Worm (Caenorhabditis elegans) whole organism, young adult: ENCODE results near the gene F09B9.4.

Experiments
- B0336.3 ChIP-seq: fragments of 200-800 bp; sonication (Bioruptor generic); IDR thresholded peaks from 2 replicates; pipeline ENCODE4 v1.3.6; 2022; ENCODE audit warnings: missing genetic modification characterization, missing compliant biosample characterization
- C06A6.2 ChIP-seq: fragments of 200-800 bp; sonication (Bioruptor generic); conservative IDR thresholded peaks from 2 replicates; pipeline ENCODE4 v1.3.6; 2022; ENCODE audit warnings: missing genetic modification characterization, missing compliant biosample characterization
- C17E4.6 ChIP-seq: fragments of 200-800 bp; sonication (Bioruptor generic); IDR thresholded peaks from 2 replicates; pipeline ENCODE4 v1.3.6; 2022; ENCODE audit warnings: missing genetic modification reagents, missing genetic modification characterization, missing compliant biosample characterization
- F10E7.11 ChIP-seq: sonication (generic microtip); optimal IDR thresholded peaks from 2 replicates; lab custom pipeline; 2017; ENCODE audit warnings: mild to moderate bottlenecking, missing genetic modification characterization, moderate library complexity, missing compliant biosample characterization
- F22D6.2 ChIP-seq: sonication (generic microtip); optimal IDR thresholded peaks from 2 replicates; lab custom pipeline; 2016; ENCODE audit warnings: mild to moderate bottlenecking, missing genetic modification characterization, missing compliant biosample characterization
- F23B12.7 ChIP-seq: sonication (generic microtip); optimal IDR thresholded peaks from 2 replicates; lab custom pipeline; 2017; ENCODE audit warnings: missing genetic modification characterization, mild to moderate bottlenecking, missing compliant biosample characterization, antibody characterized with exemption, moderate library complexity; ENCODE audit not compliant: insufficient read depth
- F37B4.10 ChIP-seq: fragments of 200-800 bp; sonication (Bioruptor generic); IDR thresholded peaks from 2 replicates; pipeline ENCODE4 v1.3.6; 2022; ENCODE audit warnings: missing genetic modification characterization, missing compliant biosample characterization
- K12H6.12 ChIP-seq: fragments of 200-800 bp; sonication (Bioruptor generic); optimal IDR thresholded peaks from 2 replicates; lab custom pipeline; 2018; ENCODE audit warnings: mild to moderate bottlenecking, missing genetic modification characterization, missing compliant biosample characterization
- Y53F4B.3 ChIP-seq: fragments of 200-800 bp; sonication (Bioruptor generic); IDR thresholded peaks from 2 replicates; pipeline ENCODE4 v1.3.6; 2022; ENCODE audit warnings: missing genetic modification reagents, missing genetic modification characterization, missing compliant biosample characterization
- akir-1 ChIP-seq: fragments of 200-800 bp; sonication (Bioruptor generic); optimal IDR thresholded peaks from 2 replicates; lab custom pipeline; 2018; ENCODE audit warnings: mild to moderate bottlenecking, missing genetic modification characterization, moderate library complexity, missing compliant biosample characterization
- ama-1 ChIP-seq, 3 experiments: fragments of 150-350 bp in 1 of 3; sonication (generic microtip) in 2 of 3; optimal IDR thresholded peaks; 2 replicates each; lab custom pipeline; 2014 to 2018; ENCODE audit warnings: missing biosample characterization in 2 of 3, missing genetic modification characterization in 2 of 3, missing genetic modification reagents in 2 of 3
- aptf-3 ChIP-seq: fragments of 200-800 bp; sonication (Bioruptor generic); IDR thresholded peaks from 2 replicates; pipeline ENCODE4 v1.3.6; 2022; ENCODE audit warnings: missing genetic modification characterization, missing compliant biosample characterization
- attf-3 ChIP-seq: fragments of 200-800 bp; sonication (Bioruptor generic); conservative IDR thresholded peaks from 2 replicates; pipeline ENCODE4 v1.3.6; 2022; ENCODE audit warnings: missing genetic modification reagents, missing genetic modification characterization, missing compliant biosample characterization
- attf-5 ChIP-seq: fragments of 200-800 bp; sonication (Bioruptor generic); optimal IDR thresholded peaks from 2 replicates; lab custom pipeline; 2018; ENCODE audit warnings: mild to moderate bottlenecking, missing genetic modification characterization, missing compliant biosample characterization
- bed-1 ChIP-seq: fragments of 200-800 bp; sonication (Bioruptor generic); IDR thresholded peaks from 2 replicates; pipeline ENCODE4 v1.3.6; 2022; ENCODE audit warnings: missing genetic modification reagents, missing genetic modification characterization, missing compliant biosample characterization
- ccch-3 ChIP-seq: fragments of 200-800 bp; sonication (Bioruptor generic); optimal IDR thresholded peaks from 2 replicates; lab custom pipeline; 2018; ENCODE audit warnings: mild to moderate bottlenecking, missing genetic modification characterization, missing compliant biosample characterization
- cebp-1 ChIP-seq, 2 experiments: fragments of 200-800 bp in 1 of 2; sonication (Bioruptor generic) in 1 of 2; sonication (generic microtip) in 1 of 2; IDR thresholded peaks in 1 of 2; optimal IDR thresholded peaks in 1 of 2; 2 replicates each; pipeline versions ENCODE4 v1.3.6 to Lab custom; 2017 to 2022; ENCODE audit warnings: missing compliant biosample characterization in 2 of 2, missing genetic modification characterization in 2 of 2, mild to moderate bottlenecking in 1 of 2, missing genetic modification reagents in 1 of 2, moderate library complexity in 1 of 2
- ceh-100 ChIP-seq: fragments of 200-800 bp; sonication (Bioruptor generic); IDR thresholded peaks from 2 replicates; pipeline ENCODE4 v1.3.6; 2022; ENCODE audit warnings: missing genetic modification reagents, missing genetic modification characterization, missing compliant biosample characterization
- ceh-27 ChIP-seq: fragments of 200-800 bp; sonication (Bioruptor generic); optimal IDR thresholded peaks from 2 replicates; lab custom pipeline; 2018; ENCODE audit warnings: mild to moderate bottlenecking, missing genetic modification characterization, moderate library complexity, missing compliant biosample characterization
- ceh-40 ChIP-seq: fragments of 200-800 bp; sonication (Bioruptor generic); IDR thresholded peaks from 2 replicates; pipeline ENCODE4 v1.3.6; 2022; ENCODE audit warnings: missing genetic modification characterization, missing compliant biosample characterization
- ceh-58 ChIP-seq: fragments of 200-800 bp; sonication (Bioruptor generic); IDR thresholded peaks from 2 replicates; pipeline ENCODE4 v1.3.6; 2022; ENCODE audit warnings: missing genetic modification characterization, missing compliant biosample characterization
- ceh-79 ChIP-seq: sonication (generic microtip); optimal IDR thresholded peaks from 2 replicates; lab custom pipeline; 2017; ENCODE audit warnings: mild to moderate bottlenecking, missing genetic modification characterization, missing compliant biosample characterization
- die-1 ChIP-seq: sonication (generic microtip); optimal IDR thresholded peaks from 2 replicates; lab custom pipeline; 2016; ENCODE audit warnings: missing genotype, mild to moderate bottlenecking, missing genetic modification characterization, missing compliant biosample characterization
- dpff-1 ChIP-seq: sonication (generic microtip); optimal IDR thresholded peaks from 2 replicates; lab custom pipeline; 2017; ENCODE audit warnings: mild to moderate bottlenecking, missing genetic modification characterization, missing compliant biosample characterization
- fkh-3 ChIP-seq: sonication (generic microtip); optimal IDR thresholded peaks from 2 replicates; lab custom pipeline; 2016; ENCODE audit warnings: mild to moderate bottlenecking, missing genetic modification characterization, missing compliant biosample characterization
- hmg-1.2 ChIP-seq: fragments of 200-800 bp; sonication (Bioruptor generic); IDR thresholded peaks from 2 replicates; pipeline ENCODE4 v1.3.6; 2022; ENCODE audit warnings: missing genetic modification reagents, missing genetic modification characterization, missing compliant biosample characterization
- hmg-20 ChIP-seq: fragments of 200-800 bp; sonication (Bioruptor generic); IDR thresholded peaks from 2 replicates; pipeline ENCODE4 v1.3.6; 2022; ENCODE audit warnings: missing genetic modification reagents, missing genetic modification characterization, missing compliant biosample characterization
- lag-1 ChIP-seq: fragments of 200-800 bp; sonication (Bioruptor generic); IDR thresholded peaks from 2 replicates; pipeline ENCODE4 v1.3.6; 2022; ENCODE audit warnings: missing genetic modification reagents, missing genetic modification characterization, missing compliant biosample characterization
- let-607 ChIP-seq, 2 experiments: fragments of 200-800 bp in 1 of 2; sonication (Bioruptor generic) in 1 of 2; sonication (generic microtip) in 1 of 2; optimal IDR thresholded peaks; 2 replicates each; lab custom pipeline; 2016 to 2018; ENCODE audit warnings: mild to moderate bottlenecking in 2 of 2, missing compliant biosample characterization in 2 of 2, missing genetic modification characterization in 2 of 2, moderate library complexity in 2 of 2, missing genotype in 1 of 2
- lin-26 ChIP-seq: fragments of 200-800 bp; sonication (Bioruptor generic); IDR thresholded peaks from 2 replicates; pipeline ENCODE4 v1.3.6; 2022; ENCODE audit warnings: missing genetic modification reagents, missing genetic modification characterization, missing compliant biosample characterization
- lin-35 ChIP-seq, 3 experiments: fragments of 150-350 bp in 2 of 3; sonication (generic microtip) in 1 of 3; optimal IDR thresholded peaks; 2 replicates each; lab custom pipeline; 2014 to 2018; ENCODE audit warnings: missing biosample characterization in 3 of 3, missing genetic modification characterization in 3 of 3, missing genetic modification reagents in 3 of 3
- lin-40 ChIP-seq: sonication (generic microtip); optimal IDR thresholded peaks from 2 replicates; lab custom pipeline; 2016; ENCODE audit warnings: missing genetic modification characterization, mild to moderate bottlenecking, missing compliant biosample characterization, missing genotype, missing genetic modification reagents
- lin-54 ChIP-seq: fragments of 200-800 bp; sonication (Bioruptor generic); optimal IDR thresholded peaks from 2 replicates; lab custom pipeline; 2018; ENCODE audit warnings: mild to moderate bottlenecking, missing genetic modification characterization, missing compliant biosample characterization
- lsl-1 ChIP-seq: fragments of 200-800 bp; sonication (Bioruptor generic); optimal IDR thresholded peaks from 2 replicates; lab custom pipeline; 2018; ENCODE audit warnings: mild to moderate bottlenecking, missing genetic modification characterization, moderate library complexity, missing compliant biosample characterization
- madf-3 ChIP-seq: fragments of 200-800 bp; sonication (Bioruptor generic); IDR thresholded peaks from 2 replicates; pipeline ENCODE4 v1.3.6; 2022; ENCODE audit warnings: missing genetic modification reagents, missing genetic modification characterization, missing compliant biosample characterization
- nfyb-1 ChIP-seq: fragments of 200-800 bp; sonication (Bioruptor generic); IDR thresholded peaks from 2 replicates; pipeline ENCODE4 v1.3.6; 2022; ENCODE audit warnings: missing genetic modification reagents, missing genetic modification characterization, missing compliant biosample characterization
- nhr-80 ChIP-seq: sonication (generic microtip); optimal IDR thresholded peaks from 2 replicates; lab custom pipeline; 2016; ENCODE audit warnings: missing genetic modification characterization, missing compliant biosample characterization
- sea-2 ChIP-seq: fragments of 200-800 bp; sonication (Bioruptor generic); IDR thresholded peaks from 2 replicates; pipeline ENCODE4 v1.3.6; 2022; ENCODE audit warnings: missing genetic modification characterization, missing compliant biosample characterization
- sptf-2 ChIP-seq: fragments of 200-800 bp; sonication (Bioruptor generic); optimal IDR thresholded peaks from 2 replicates; lab custom pipeline; 2018; ENCODE audit warnings: mild to moderate bottlenecking, missing genetic modification characterization, missing compliant biosample characterization
- tbp1 ChIP-seq: fragments of 200-800 bp; sonication (Bioruptor generic); optimal IDR thresholded peaks from 2 replicates; lab custom pipeline; 2018; ENCODE audit warnings: mild to moderate bottlenecking, missing genetic modification characterization, missing compliant biosample characterization
- unc-62 ChIP-seq: fragments of 150-350 bp; optimal IDR thresholded peaks from 2 replicates; lab custom pipeline; 2014; ENCODE audit warnings: missing biosample characterization, missing genetic modification reagents, missing genetic modification characterization
- xnd-1 ChIP-seq: sonication (generic microtip); optimal IDR thresholded peaks from 2 replicates; lab custom pipeline; 2016; ENCODE audit warnings: missing genotype, missing genetic modification reagents, missing genetic modification characterization, missing compliant biosample characterization
- ztf-3 ChIP-seq: fragments of 200-800 bp; sonication (Bioruptor generic); optimal IDR thresholded peaks from 2 replicates; lab custom pipeline; 2018; ENCODE audit warnings: mild to moderate bottlenecking, missing genetic modification characterization, missing compliant biosample characterization
- ztf-6 ChIP-seq: fragments of 200-800 bp; sonication (Bioruptor generic); IDR thresholded peaks from 2 replicates; pipeline ENCODE4 v1.3.6; 2022; ENCODE audit warnings: missing genetic modification reagents, missing genetic modification characterization, missing compliant biosample characterization

Gene F09B9.4

DNA sequence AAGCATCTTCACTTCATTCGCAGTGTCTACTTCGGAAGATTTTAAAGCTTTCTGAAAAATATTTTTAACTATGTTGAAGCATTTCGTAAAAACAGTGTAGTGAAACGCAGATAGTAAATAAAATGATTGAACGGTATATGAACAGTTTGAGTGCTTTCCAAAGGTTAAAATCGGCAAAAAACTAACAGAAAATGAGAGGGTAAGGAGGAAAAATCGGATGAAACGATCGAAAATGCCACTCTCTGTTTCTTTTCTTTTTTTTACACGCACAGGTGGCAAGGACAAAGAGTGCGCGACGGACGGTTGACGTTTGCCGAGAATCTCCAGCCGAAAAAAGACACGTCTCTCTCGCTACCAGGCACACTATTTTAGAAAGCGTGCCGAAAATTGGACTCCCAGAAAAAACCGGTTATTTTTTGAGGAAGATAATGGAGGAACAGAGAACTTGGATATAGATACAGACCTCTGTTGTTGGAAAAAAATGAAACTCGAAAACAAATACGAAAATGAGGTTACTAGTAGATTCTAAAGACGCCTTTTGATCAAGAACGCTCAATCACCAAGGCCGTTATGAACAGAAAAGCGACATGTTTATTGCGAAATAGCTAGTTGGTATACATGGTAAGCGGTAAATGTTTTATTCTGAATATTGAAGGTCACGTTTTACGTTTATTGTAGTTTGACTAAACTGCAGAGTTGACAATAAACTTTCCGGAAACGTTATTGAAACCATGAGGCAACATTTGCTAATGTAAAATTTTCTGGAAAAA is 34.1 kb downstream of the F09B9.4 start, which contains the start of gene myrf-2:
Gene myrf-2, minus strand, starts transcription at position 51 of the 770 bp plus-strand sequence.
- no peak for TF ChIP-seq ztf-3 (GFP tag; lab: Kevin White, UChicago)
- TF ChIP-seq lag-1 (GFP tag; lab: Robert Waterston, UW), result no peak
- TF ChIP-seq cebp-1 (GFP tag; IDR thresholded peaks at IDR 0.05; lab: Robert Waterston, UW), result peak; percentile 43; the same call in 1 of the 2 replicates
- TF ChIP-seq cebp-1 (tag; optimal IDR thresholded peaks at IDR 0.05; lab: Kevin White, UChicago), result peak; percentile 88
- TF ChIP-seq ztf-6 (GFP tag; lab: Robert Waterston, UW), result no peak
- no peak for TF ChIP-seq sptf-2 (GFP tag; lab: Kevin White, UChicago)
- no peak for TF ChIP-seq sea-2
- no peak for TF ChIP-seq ceh-100 (GFP tag; lab: Robert Waterston, UW)

DNA sequence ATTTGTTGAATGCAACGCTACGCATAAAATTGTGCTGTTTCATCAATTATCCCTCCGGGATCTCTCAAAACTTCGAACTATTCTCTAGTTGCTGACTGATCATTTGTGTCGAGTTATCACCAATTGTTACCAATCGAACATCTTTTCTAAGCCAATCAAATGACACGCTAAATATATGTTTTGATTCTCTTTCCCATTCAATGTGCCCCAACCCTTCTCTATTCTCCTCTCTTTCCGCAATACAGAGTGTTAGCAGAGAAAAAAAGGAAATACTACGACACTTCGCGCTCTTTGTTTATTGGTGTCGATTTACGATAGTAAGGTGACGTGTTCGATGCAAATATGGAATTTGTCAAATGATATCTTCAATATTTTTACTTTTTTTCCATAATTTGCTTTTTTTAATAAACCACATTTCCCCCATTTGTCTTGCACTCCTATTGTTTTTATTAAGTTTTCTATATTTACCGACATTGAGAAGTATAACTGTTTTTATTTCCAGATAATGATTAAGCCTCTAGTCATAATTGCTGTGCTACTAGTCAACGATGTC is 36.9 kb downstream of the F09B9.4 start, which contains the start of gene nucb-1:
Gene nucb-1, plus strand, starts transcription at position 503 of the 553 bp plus-strand sequence.
- TF ChIP-seq ceh-40 (GFP tag; lab: Robert Waterston, UW), result no peak
- TF ChIP-seq ceh-27 (GFP tag; lab: Kevin White, UChicago), result no peak
- TF ChIP-seq nhr-80 (tag; lab: Kevin White, UChicago), result peak; percentile 67
- TF ChIP-seq hmg-1.2 (GFP tag; lab: Robert Waterston, UW), result peak; percentile 34; the same call in 1 of the 2 replicates
- no peak for TF ChIP-seq akir-1 (GFP tag; lab: Kevin White, UChicago)
- TF ChIP-seq lin-35 (GFP tag; optimal IDR thresholded peaks at IDR 0.05; lab: Kevin White, UChicago), result no peak
- TF ChIP-seq lsl-1 (GFP tag; lab: Kevin White, UChicago), result no peak
- TF ChIP-seq lin-26 (GFP tag; lab: Robert Waterston, UW), result no peak
- TF ChIP-seq attf-3 (GFP tag; lab: Robert Waterston, UW), result peak; percentile 94
- TF ChIP-seq lag-1 (GFP tag; lab: Robert Waterston, UW), result no peak
- TF ChIP-seq die-1 (tag; lab: Kevin White, UChicago), result no peak
- TF ChIP-seq bed-1 (GFP tag; lab: Robert Waterston, UW), result no peak
- no peak for TF ChIP-seq madf-3 (GFP tag; lab: Robert Waterston, UW)
- no peak for TF ChIP-seq Y53F4B.3 (GFP tag; lab: Robert Waterston, UW)
- TF ChIP-seq ceh-79 (tag; lab: Kevin White, UChicago), result no peak
- no peak for TF ChIP-seq F37B4.10
- TF ChIP-seq K12H6.12 (tag; lab: Kevin White, UChicago), result no peak
- no peak for TF ChIP-seq ccch-3
- no peak for TF ChIP-seq fkh-3 (tag; lab: Kevin White, UChicago)
- TF ChIP-seq F10E7.11 (tag; lab: Kevin White, UChicago), result no peak
- TF ChIP-seq ztf-3 (GFP tag; lab: Kevin White, UChicago), result no peak
- TF ChIP-seq attf-5, result peak; percentile 31
- no peak for TF ChIP-seq C06A6.2 (GFP tag; lab: Robert Waterston, UW)
- TF ChIP-seq let-607 (tag; optimal IDR thresholded peaks at IDR 0.05; lab: Kevin White, UChicago), result peak; percentile 87 to 96
- no peak for TF ChIP-seq ama-1 (optimal IDR thresholded peaks at IDR 0.05; lab: Kevin White, UChicago)
- TF ChIP-seq ama-1 (GFP tag; optimal IDR thresholded peaks at IDR 0.05; lab: Kevin White, UChicago), result no peak
- TF ChIP-seq dpff-1 (tag; lab: Kevin White, UChicago), result no peak
- TF ChIP-seq nfyb-1 (GFP tag; lab: Robert Waterston, UW), result no peak
- no peak for TF ChIP-seq hmg-20 (GFP tag; lab: Robert Waterston, UW)
- no peak for TF ChIP-seq cebp-1 (GFP tag; IDR thresholded peaks at IDR 0.05; lab: Robert Waterston, UW)
- TF ChIP-seq cebp-1 (tag; optimal IDR thresholded peaks at IDR 0.05; lab: Kevin White, UChicago), result peak; percentile 45
- no peak for TF ChIP-seq tbp1 (GFP tag; lab: Kevin White, UChicago)
- no peak for TF ChIP-seq xnd-1 (tag; lab: Kevin White, UChicago)
- peak; percentile 59 for TF ChIP-seq lin-40 (tag; lab: Kevin White, UChicago)
- no peak for TF ChIP-seq aptf-3 (GFP tag; lab: Robert Waterston, UW)
- TF ChIP-seq lin-54 (GFP tag; lab: Kevin White, UChicago), result no peak
- TF ChIP-seq F22D6.2 (tag; lab: Kevin White, UChicago), result no peak
- no peak for TF ChIP-seq F23B12.7 (tag; lab: Kevin White, UChicago)
- peak; percentile 17 for TF ChIP-seq unc-62 (GFP tag; lab: Kevin White, UChicago)
- TF ChIP-seq B0336.3 (GFP tag; lab: Robert Waterston, UW), result no peak
- no peak for TF ChIP-seq C17E4.6 (GFP tag; lab: Robert Waterston, UW)
- no peak for TF ChIP-seq ceh-58 (GFP tag; lab: Robert Waterston, UW)
